Fruit fly (Drosophila melanogaster) whole organism, embryonic: ENCODE measurements around the gene lectin-24Db.

ENCODE experiments used
- Atf-2 ChIP-seq: fragments of 200-800 bp; sonication (Bioruptor generic); optimal IDR thresholded peaks from 2 replicates; lab custom pipeline; 2016; ENCODE audit warnings: missing biosample characterization, missing genetic modification characterization
- CG10565 ChIP-seq: fragments of 200-800 bp; sonication (Bioruptor generic); optimal IDR thresholded peaks from 3 replicates; lab custom pipeline; 2016; ENCODE audit warnings: missing biosample characterization, mild to moderate bottlenecking, missing genetic modification characterization
- CG12219 ChIP-seq: fragments of 200-800 bp; sonication (Bioruptor generic); optimal IDR thresholded peaks from 3 replicates; lab custom pipeline; 2018; ENCODE audit warnings: missing biosample characterization, mild to moderate bottlenecking, missing genetic modification characterization
- CG14050 ChIP-seq: fragments of 200-800 bp; sonication (Bioruptor generic); IDR thresholded peaks from 3 replicates; pipeline ENCODE4 v1.3.6; 2022; ENCODE audit warnings: missing biosample characterization, missing genetic modification characterization
- CG15479 ChIP-seq: fragments of 200-800 bp; sonication (Bioruptor generic); optimal IDR thresholded peaks from 3 replicates; lab custom pipeline; 2019; ENCODE audit warnings: missing biosample characterization, mild to moderate bottlenecking, missing genetic modification characterization, moderate library complexity
- CG1603 ChIP-seq: fragments of 200-800 bp; sonication (Bioruptor generic); optimal IDR thresholded peaks from 2 replicates; lab custom pipeline; 2019; ENCODE audit warnings: missing biosample characterization, mild to moderate bottlenecking, missing genetic modification characterization, moderate library complexity
- CG17829 ChIP-seq: fragments of 200-800 bp; optimal IDR thresholded peaks from 2 replicates; lab custom pipeline; 2019; ENCODE audit warnings: missing biosample characterization, mild to moderate bottlenecking, missing genetic modification characterization, moderate library complexity
- CG1792 ChIP-seq: fragments of 200-800 bp; sonication (Bioruptor generic); optimal IDR thresholded peaks from 2 replicates; lab custom pipeline; 2016; ENCODE audit warnings: missing biosample characterization, missing genetic modification characterization
- CG2712 ChIP-seq: fragments of 200-800 bp; optimal IDR thresholded peaks from 3 replicates; lab custom pipeline; 2019; ENCODE audit warnings: missing biosample characterization, mild to moderate bottlenecking, missing genetic modification characterization, moderate library complexity
- CG30431 ChIP-seq: fragments of 200-800 bp; sonication (Bioruptor generic); optimal IDR thresholded peaks from 2 replicates; lab custom pipeline; 2017; ENCODE audit warnings: missing biosample characterization, missing genetic modification characterization
- CG31388 ChIP-seq: fragments of 200-800 bp; sonication (Bioruptor generic); optimal IDR thresholded peaks from 2 replicates; lab custom pipeline; 2016; ENCODE audit warnings: missing biosample characterization, missing genetic modification characterization
- CG32767 ChIP-seq: fragments of 200-800 bp; sonication (Bioruptor generic); IDR thresholded peaks from 2 replicates; pipeline ENCODE4 v1.3.6; 2022; ENCODE audit warnings: missing biosample characterization, missing genetic modification characterization
- CG4424 ChIP-seq: fragments of 200-800 bp; sonication (Bioruptor generic); optimal IDR thresholded peaks from 3 replicates; lab custom pipeline; 2016; ENCODE audit warnings: missing biosample characterization, missing genetic modification characterization
- CG6254 ChIP-seq: fragments of 200-800 bp; sonication (Bioruptor generic); optimal IDR thresholded peaks from 3 replicates; lab custom pipeline; 2017; ENCODE audit warnings: mild to moderate bottlenecking, missing biosample characterization, missing genetic modification reagents, missing genetic modification characterization
- CG7963 ChIP-seq: fragments of 200-800 bp; sonication (Bioruptor generic); IDR thresholded peaks from 3 replicates; pipeline ENCODE4 v1.3.6; 2022; ENCODE audit warnings: missing biosample characterization, missing genetic modification characterization; ENCODE audit not compliant: partially characterized antibody
- CG9437 ChIP-seq: fragments of 200-800 bp; sonication (Bioruptor generic); optimal IDR thresholded peaks from 2 replicates; lab custom pipeline; 2018; ENCODE audit warnings: missing biosample characterization, mild to moderate bottlenecking, missing genetic modification characterization
- CG9932 ChIP-seq: fragments of 200-800 bp; sonication (Bioruptor generic); IDR thresholded peaks from 2 replicates; pipeline ENCODE4 v1.3.6; 2022; ENCODE audit warnings: missing biosample characterization, missing genetic modification characterization
- Camta ChIP-seq: fragments of 200-800 bp; sonication (Bioruptor generic); optimal IDR thresholded peaks from 2 replicates; lab custom pipeline; 2016; ENCODE audit warnings: missing biosample characterization, missing genetic modification characterization
- CkIIα-i1 ChIP-seq: fragments of 200-800 bp; sonication (Bioruptor generic); IDR thresholded peaks from 2 replicates; pipeline ENCODE4 v1.3.6; 2022; ENCODE audit warnings: missing biosample characterization, missing genetic modification characterization
- Dbx ChIP-seq: fragments of 200-800 bp; sonication (Bioruptor generic); IDR thresholded peaks from 3 replicates; pipeline ENCODE4 v1.3.6; 2022; ENCODE audit warnings: missing biosample characterization, missing genetic modification characterization
- Dip2 ChIP-seq: fragments of 200-800 bp; sonication (Bioruptor generic); IDR thresholded peaks from 2 replicates; pipeline ENCODE4 v1.3.6; 2022; ENCODE audit warnings: missing biosample characterization, missing genetic modification characterization
- Doc2 ChIP-seq: fragments of 200-800 bp; sonication (Bioruptor generic); IDR thresholded peaks from 2 replicates; pipeline ENCODE4 v1.3.6; 2022; ENCODE audit warnings: missing biosample characterization, missing genetic modification characterization
- Hsf ChIP-seq: fragments of 200-800 bp; sonication (Bioruptor generic); optimal IDR thresholded peaks from 3 replicates; lab custom pipeline; 2016; ENCODE audit warnings: missing biosample characterization, missing genetic modification characterization
- Mes4 ChIP-seq: fragments of 200-800 bp; sonication (Bioruptor generic); optimal IDR thresholded peaks from 2 replicates; lab custom pipeline; 2016; ENCODE audit warnings: missing biosample characterization, missing genetic modification characterization
- NFAT ChIP-seq: fragments of 200-800 bp; sonication (Bioruptor generic); IDR thresholded peaks from 2 replicates; pipeline ENCODE4 v1.3.6; 2022; ENCODE audit warnings: missing biosample characterization, missing genetic modification characterization
- Opbp ChIP-seq: fragments of 200-800 bp; sonication (Bioruptor generic); IDR thresholded peaks from 3 replicates; pipeline ENCODE4 v1.3.6; 2022; ENCODE audit warnings: missing biosample characterization, missing genetic modification characterization; ENCODE audit not compliant: partially characterized antibody
- Scr ChIP-seq: fragments of 200-800 bp; sonication (Bioruptor generic); IDR thresholded peaks from 2 replicates; pipeline ENCODE4 v1.3.6; 2022; ENCODE audit warnings: missing biosample characterization, missing genetic modification characterization; ENCODE audit not compliant: partially characterized antibody
- Side ChIP-seq: fragments of 200-800 bp; sonication (Bioruptor generic); optimal IDR thresholded peaks from 2 replicates; lab custom pipeline; 2016; ENCODE audit warnings: missing biosample characterization, missing genetic modification characterization
- Spps ChIP-seq: fragments of 200-800 bp; sonication (Bioruptor generic); optimal IDR thresholded peaks from 2 replicates; lab custom pipeline; 2018; ENCODE audit warnings: missing biosample characterization, mild to moderate bottlenecking, missing genetic modification characterization
- abd-A ChIP-seq: fragments of 200-800 bp; sonication (Bioruptor generic); optimal IDR thresholded peaks from 3 replicates; lab custom pipeline; 2019; ENCODE audit warnings: missing biosample characterization, mild to moderate bottlenecking, missing genetic modification characterization, moderate library complexity
- ato ChIP-seq: fragments of 200-800 bp; sonication (Bioruptor generic); IDR thresholded peaks from 2 replicates; pipeline ENCODE4 v1.3.6; 2022; ENCODE audit warnings: missing biosample characterization, missing genetic modification characterization; ENCODE audit not compliant: partially characterized antibody
- bowl ChIP-seq: fragments of 200-800 bp; sonication (Bioruptor generic); IDR thresholded peaks from 2 replicates; pipeline ENCODE4 v1.3.6; 2022; ENCODE audit warnings: missing biosample characterization, missing genetic modification characterization
- cg ChIP-seq: fragments of 200-800 bp; sonication (Bioruptor generic); optimal IDR thresholded peaks from 3 replicates; lab custom pipeline; 2019; ENCODE audit warnings: missing biosample characterization, mild to moderate bottlenecking, missing genetic modification characterization, moderate library complexity
- dati ChIP-seq: fragments of 200-800 bp; sonication (Bioruptor generic); IDR thresholded peaks from 2 replicates; pipeline ENCODE4 v1.3.6; 2022; ENCODE audit warnings: missing biosample characterization, missing genetic modification characterization
- disco-r ChIP-seq: fragments of 200-800 bp; sonication (Bioruptor generic); optimal IDR thresholded peaks from 2 replicates; lab custom pipeline; 2016; ENCODE audit warnings: missing biosample characterization, missing genetic modification characterization
- fru ChIP-seq: fragments of >200 bp; optimal IDR thresholded peaks from 2 replicates; lab custom pipeline; 2017
- gce ChIP-seq: fragments of 200-800 bp; sonication (Bioruptor generic); IDR thresholded peaks from 3 replicates; pipeline ENCODE4 v1.3.6; 2022; ENCODE audit warnings: missing biosample characterization, missing genetic modification characterization
- jigr1 ChIP-seq: fragments of 200-800 bp; sonication (Bioruptor generic); IDR thresholded peaks from 3 replicates; pipeline ENCODE4 v1.3.6; 2022; ENCODE audit warnings: missing biosample characterization, missing genetic modification characterization
- kay ChIP-seq: fragments of 200-800 bp; sonication (Bioruptor generic); optimal IDR thresholded peaks from 2 replicates; lab custom pipeline; 2016; ENCODE audit warnings: missing biosample characterization, missing genetic modification characterization
- nerfin-2 ChIP-seq: fragments of 200-800 bp; sonication (Bioruptor generic); IDR thresholded peaks from 2 replicates; pipeline ENCODE4 v1.3.6; 2022; ENCODE audit warnings: missing biosample characterization, missing genetic modification characterization; ENCODE audit not compliant: partially characterized antibody
- onecut ChIP-seq: fragments of 200-800 bp; sonication (Bioruptor generic); IDR thresholded peaks from 2 replicates; pipeline ENCODE4 v1.3.6; 2022; ENCODE audit warnings: missing biosample characterization, missing genetic modification characterization
- p53 ChIP-seq: fragments of 200-800 bp; sonication (Bioruptor generic); optimal IDR thresholded peaks from 2 replicates; lab custom pipeline; 2016; ENCODE audit warnings: missing biosample characterization, missing genetic modification characterization
- pb ChIP-seq: fragments of 200-800 bp; sonication (Bioruptor generic); optimal IDR thresholded peaks from 3 replicates; lab custom pipeline; 2016; ENCODE audit warnings: missing biosample characterization, missing genetic modification characterization
- peb ChIP-seq: fragments of 200-800 bp; sonication (Bioruptor generic); IDR thresholded peaks from 2 replicates; pipeline ENCODE4 v1.3.6; 2022; ENCODE audit warnings: missing biosample characterization, missing genetic modification characterization
- pita ChIP-seq: fragments of 200-800 bp; sonication (Bioruptor generic); optimal IDR thresholded peaks from 2 replicates; lab custom pipeline; 2017; ENCODE audit warnings: missing biosample characterization, mild to moderate bottlenecking, missing genetic modification characterization
- ro ChIP-seq: fragments of 200-800 bp; sonication (Bioruptor generic); IDR thresholded peaks from 2 replicates; pipeline ENCODE4 v1.3.6; 2022; ENCODE audit warnings: missing biosample characterization, missing genetic modification characterization
- scrt ChIP-seq: fragments of 200-800 bp; sonication (Bioruptor generic); optimal IDR thresholded peaks from 2 replicates; lab custom pipeline; 2018; ENCODE audit warnings: missing biosample characterization, mild to moderate bottlenecking, missing genetic modification characterization, moderate library complexity
- sd ChIP-seq: fragments of 200-800 bp; sonication (Bioruptor generic); optimal IDR thresholded peaks from 3 replicates; lab custom pipeline; 2018; ENCODE audit warnings: missing biosample characterization, mild to moderate bottlenecking, missing genetic modification characterization, moderate library complexity
- sim ChIP-seq: fragments of 200-800 bp; sonication (Bioruptor generic); IDR thresholded peaks from 2 replicates; pipeline ENCODE4 v1.3.6; 2022; ENCODE audit warnings: missing biosample characterization, missing genetic modification characterization
- sr ChIP-seq: fragments of 200-800 bp; sonication (Bioruptor generic); IDR thresholded peaks from 3 replicates; pipeline ENCODE4 v1.3.6; 2022; ENCODE audit warnings: missing biosample characterization, missing genetic modification characterization
- tin ChIP-seq: fragments of 200-800 bp; sonication (Bioruptor generic); optimal IDR thresholded peaks from 3 replicates; lab custom pipeline; 2016; ENCODE audit warnings: missing biosample characterization, missing genetic modification characterization
- usp ChIP-seq: fragments of >200 bp; optimal IDR thresholded peaks from 2 replicates; lab custom pipeline; 2017; ENCODE audit warnings: missing biosample characterization, missing genetic modification characterization
- zfh2 ChIP-seq: fragments of 200-800 bp; sonication (Bioruptor generic); optimal IDR thresholded peaks from 2 replicates; lab custom pipeline; 2016; ENCODE audit warnings: missing biosample characterization, missing genetic modification characterization

Gene lectin-24Db

dm6 chr2L:4222921-4223279 is 35.0 kb downstream of the lectin-24Db start (continued):
- TF ChIP-seq dati (no peak), pb (GFP tag; lab: Kevin White, UChicago) (no peak), CG32767 (GFP tag; lab: Robert Waterston, UW) (no peak), gce (GFP tag; lab: Robert Waterston, UW) (0 out of 3 replicates have a peak, but pooled peaks have one; percentile 9), jigr1 (GFP tag; lab: Robert Waterston, UW) (no peak), CG30431 (GFP tag; lab: Kevin White, UChicago) (peak; percentile 62), CG6254 (peak; percentile 75), ato (GFP tag; lab: Robert Waterston, UW) (no peak), nerfin-2 (GFP tag; lab: Robert Waterston, UW) (no peak), scrt (GFP tag; lab: Kevin White, UChicago) (peak; percentile 40), CG14050 (no peak), Atf-2 (GFP tag; lab: Kevin White, UChicago) (no peak), NFAT (GFP tag; lab: Robert Waterston, UW) (peak; percentile 28; the same call in 1 of the 2 replicates), Hsf (GFP tag; lab: Kevin White, UChicago) (peak; percentile 18), sim (GFP tag; lab: Robert Waterston, UW) (peak; percentile 18; the same call in 1 of the 2 replicates), Mes4 (GFP tag; lab: Kevin White, UChicago) (no peak), Dip2 (GFP tag; lab: Robert Waterston, UW) (no peak), abd-A (tag; lab: Kevin White, UChicago) (no peak), disco-r (no peak), onecut (GFP tag; lab: Robert Waterston, UW) (peak; percentile 44), CG2712 (tag; lab: Kevin White, UChicago) (peak; percentile 91), p53 (GFP tag; lab: Kevin White, UChicago) (no peak), kay (GFP tag; lab: Kevin White, UChicago) (peak; percentile 30), sd (no peak), Doc2 (GFP tag; lab: Robert Waterston, UW) (no peak), CG31388 (GFP tag; lab: Kevin White, UChicago) (no peak), CG17829 (tag; lab: Kevin White, UChicago) (peak; percentile 89), CG1792 (GFP tag; lab: Kevin White, UChicago) (no peak), CG7963 (GFP tag; lab: Robert Waterston, UW) (no peak), Camta (no peak), zfh2 (GFP tag; lab: Kevin White, UChicago) (peak; percentile 29), CG4424 (GFP tag; lab: Kevin White, UChicago) (peak; percentile 68), Scr (GFP tag; lab: Robert Waterston, UW) (no peak), CG9932 (peak; percentile 71), pita (GFP tag; lab: Kevin White, UChicago) (no peak), CG12219 (peak; percentile 4), CG1603 (peak; percentile 13), cg (GFP tag; lab: Kevin White, UChicago) (no peak), ro (no peak), CG9437 (GFP tag; lab: Kevin White, UChicago) (peak; percentile 33), Spps (tag; lab: Kevin White, UChicago) (peak; percentile 63), Side (GFP tag; lab: Kevin White, UChicago) (no peak), tin (GFP tag; lab: Kevin White, UChicago) (peak; percentile 54), fru (lab: Kevin White, UChicago) (no peak), CG15479 (GFP tag; lab: Kevin White, UChicago) (no peak), Dbx (GFP tag; lab: Robert Waterston, UW) (peak; percentile 57; the same call in 1 of the 3 replicates), CG10565 (no peak), usp (no peak), peb (no peak), CkIIα-i1 (no peak), sr (no peak), bowl (GFP tag; lab: Robert Waterston, UW) (no peak), Opbp (no peak)
